Worm (Caenorhabditis elegans) whole organism, L4 larva: Measurements from ENCODE around the gene rme-4.

Experiments used
- D1046.2 ChIP-seq: fragments of 200-800 bp; sonication (Bioruptor generic); IDR thresholded peaks from 2 replicates; pipeline ENCODE4 v1.3.6; 2022; ENCODE audit warnings: missing genetic modification characterization, missing compliant biosample characterization
- F10B5.3 ChIP-seq: sonication (generic microtip); optimal IDR thresholded peaks from 2 replicates; lab custom pipeline; 2016; ENCODE audit warnings: mild to moderate bottlenecking, missing genetic modification characterization, missing compliant biosample characterization
- F37D6.2 ChIP-seq: sonication (generic microtip); optimal IDR thresholded peaks from 2 replicates; lab custom pipeline; 2016; ENCODE audit warnings: mild to moderate bottlenecking, missing genetic modification characterization, missing compliant biosample characterization
- F44E2.7 ChIP-seq: fragments of 200-800 bp; sonication (Bioruptor generic); IDR thresholded peaks from 2 replicates; pipeline ENCODE4 v2.1.2; 2022; ENCODE audit warnings: missing genetic modification characterization, missing compliant biosample characterization
- R02D3.7 ChIP-seq: fragments of 150-350 bp; sonication (generic microtip); optimal IDR thresholded peaks from 3 replicates; lab custom pipeline; 2014; ENCODE audit warnings: missing biosample characterization, missing genetic modification characterization
- Y105C5A.15 ChIP-seq: fragments of 200-800 bp; sonication (Bioruptor generic); IDR thresholded peaks from 2 replicates; pipeline ENCODE4 v1.3.6; 2022; ENCODE audit warnings: missing genetic modification characterization, missing compliant biosample characterization
- aha-1 ChIP-seq: fragments of 150-350 bp; peaks from one replicate; lab custom pipeline; 2014; ENCODE audit warnings: missing biosample characterization, missing genetic modification characterization
- aly-2 ChIP-seq: sonication (generic microtip); optimal IDR thresholded peaks from 2 replicates; lab custom pipeline; 2018; ENCODE audit warnings: missing biosample characterization, missing genetic modification characterization
- ama-1 ChIP-seq: fragments of 150-350 bp; optimal IDR thresholded peaks from 2 replicates; lab custom pipeline; 2014; ENCODE audit warnings: inconsistent platforms, mixed read lengths
- arid-1 ChIP-seq: fragments of 200-800 bp; sonication (Bioruptor generic); conservative IDR thresholded peaks from 2 replicates; pipeline ENCODE4 v1.3.6; 2022; ENCODE audit warnings: missing genetic modification reagents, missing genetic modification characterization, missing compliant biosample characterization
- cey-2 ChIP-seq: sonication (generic microtip); optimal IDR thresholded peaks from 3 replicates; lab custom pipeline; 2017; ENCODE audit warnings: missing genetic modification characterization, mild to moderate bottlenecking, missing compliant biosample characterization, antibody characterized with exemption, borderline replicate concordance; ENCODE audit not compliant: insufficient read depth
- daf-16 ChIP-seq, 3 experiments: sonication (generic microtip); optimal IDR thresholded peaks; 2 replicates each; lab custom pipeline; 2016 to 2017; ENCODE audit warnings: missing genetic modification characterization in 3 of 3, missing genetic modification reagents in 3 of 3, mild to moderate bottlenecking in 2 of 3, missing compliant biosample characterization in 2 of 3, missing biosample characterization in 1 of 3, moderate library complexity in 1 of 3
- daf-19 ChIP-seq: fragments of 200-800 bp; sonication (Bioruptor generic); conservative IDR thresholded peaks from 2 replicates; pipeline ENCODE4 v1.3.6; 2022; ENCODE audit warnings: missing genetic modification characterization, missing compliant biosample characterization
- dmd-6 ChIP-seq: fragments of 200-800 bp; sonication (Bioruptor generic); IDR thresholded peaks from 2 replicates; pipeline ENCODE4 v1.3.6; 2022; ENCODE audit warnings: missing genetic modification reagents, missing genetic modification characterization, missing compliant biosample characterization
- dpl-1 ChIP-seq: fragments of 150-350 bp; optimal IDR thresholded peaks from 2 replicates; lab custom pipeline; 2014; ENCODE audit warnings: missing biosample characterization, missing genetic modification reagents, missing genetic modification characterization
- dve-1 ChIP-seq: sonication (generic microtip); optimal IDR thresholded peaks from 2 replicates; lab custom pipeline; 2017; ENCODE audit warnings: antibody characterized with exemption, mild to moderate bottlenecking, missing genetic modification characterization, missing compliant biosample characterization; ENCODE audit not compliant: insufficient read depth
- egl-43 ChIP-seq: fragments of 200-800 bp; sonication (Bioruptor generic); IDR thresholded peaks from 2 replicates; pipeline ENCODE4 v1.3.6; 2022; ENCODE audit warnings: missing genetic modification reagents, missing genetic modification characterization, missing compliant biosample characterization
- gei-8 ChIP-seq: fragments of 200-800 bp; sonication (Bioruptor generic); optimal IDR thresholded peaks from 2 replicates; lab custom pipeline; 2018; ENCODE audit warnings: mild to moderate bottlenecking, missing genetic modification characterization, missing compliant biosample characterization
- hif-1 ChIP-seq, 2 experiments: sonication (generic microtip); optimal IDR thresholded peaks; 2 replicates each; lab custom pipeline; 2016 to 2017; ENCODE audit warnings: missing compliant biosample characterization in 2 of 2, missing genetic modification characterization in 2 of 2, missing genetic modification reagents in 2 of 2, missing genotype in 2 of 2, mild to moderate bottlenecking in 1 of 2
- hlh-11 ChIP-seq: fragments of 200-800 bp; sonication (Bioruptor generic); optimal IDR thresholded peaks from 2 replicates; lab custom pipeline; 2018; ENCODE audit warnings: mild to moderate bottlenecking, missing genetic modification characterization, missing compliant biosample characterization
- hlh-30 ChIP-seq: sonication (generic microtip); optimal IDR thresholded peaks from 2 replicates; lab custom pipeline; 2017; ENCODE audit warnings: antibody characterized with exemption, mild to moderate bottlenecking, missing genetic modification characterization, missing compliant biosample characterization; ENCODE audit not compliant: insufficient read depth
- hmg-1.1 ChIP-seq: fragments of 200-800 bp; sonication (Bioruptor generic); IDR thresholded peaks from 2 replicates; pipeline ENCODE4 v1.3.6; 2022; ENCODE audit warnings: missing genetic modification reagents, missing genetic modification characterization, missing compliant biosample characterization
- jun-1 ChIP-seq: fragments of 150-350 bp; optimal IDR thresholded peaks from 2 replicates; lab custom pipeline; 2014; ENCODE audit warnings: missing biosample characterization, missing genetic modification reagents, missing genetic modification characterization
- lim-7 ChIP-seq: fragments of 200-800 bp; sonication (Bioruptor generic); IDR thresholded peaks from 2 replicates; pipeline ENCODE4 v1.3.6; 2022; ENCODE audit warnings: missing genetic modification characterization, missing compliant biosample characterization
- lin-38 ChIP-seq: fragments of 200-800 bp; sonication (Bioruptor generic); IDR thresholded peaks from 2 replicates; pipeline ENCODE4 v1.3.6; 2022; ENCODE audit warnings: missing genetic modification reagents, missing genetic modification characterization, missing compliant biosample characterization
- madf-5 ChIP-seq, 2 experiments: fragments of 200-800 bp; sonication (Bioruptor generic); IDR thresholded peaks; 2 replicates each; pipeline ENCODE4 v1.3.6; 2022; ENCODE audit warnings: missing compliant biosample characterization in 2 of 2, missing genetic modification characterization in 2 of 2
- mdl-1 ChIP-seq, 2 experiments: fragments of 150-350 bp in 1 of 2; sonication (generic microtip) in 1 of 2; optimal IDR thresholded peaks; 2 replicates each; lab custom pipeline; 2014 to 2017; ENCODE audit warnings: missing biosample characterization in 2 of 2, missing genetic modification characterization in 2 of 2
- mep-1 ChIP-seq: fragments of 150-350 bp; sonication (generic microtip); optimal IDR thresholded peaks from 3 replicates; lab custom pipeline; 2014; ENCODE audit warnings: missing biosample characterization, missing genetic modification characterization
- mes-2 ChIP-seq: sonication (generic microtip); optimal IDR thresholded peaks from 2 replicates; lab custom pipeline; 2016; ENCODE audit warnings: missing genotype, mild to moderate bottlenecking, missing genetic modification characterization, missing compliant biosample characterization; ENCODE audit not compliant: poor library complexity, severe bottlenecking
- mxl-3 ChIP-seq: fragments of 200-800 bp; sonication (Bioruptor generic); optimal IDR thresholded peaks from 2 replicates; lab custom pipeline; 2018; ENCODE audit warnings: mild to moderate bottlenecking, missing genetic modification characterization, missing compliant biosample characterization
- nhr-10 ChIP-seq: fragments of 150-350 bp; optimal IDR thresholded peaks from 2 replicates; lab custom pipeline; 2014; ENCODE audit warnings: missing biosample characterization, missing genetic modification characterization
- nhr-28 ChIP-seq: fragments of 150-350 bp; optimal IDR thresholded peaks from 2 replicates; lab custom pipeline; 2014; ENCODE audit warnings: missing biosample characterization, missing genetic modification characterization
- nhr-76 ChIP-seq: fragments of 150-350 bp; optimal IDR thresholded peaks from 2 replicates; lab custom pipeline; 2014; ENCODE audit warnings: missing biosample characterization, missing genetic modification characterization
- pqm-1 ChIP-seq: sonication (generic microtip); optimal IDR thresholded peaks from 2 replicates; lab custom pipeline; 2017; ENCODE audit warnings: missing biosample characterization, missing genetic modification characterization
- set-16 ChIP-seq: fragments of 200-800 bp; sonication (Bioruptor generic); IDR thresholded peaks from 2 replicates; pipeline ENCODE4 v1.3.6; 2022; ENCODE audit warnings: missing genetic modification reagents, missing genetic modification characterization, missing compliant biosample characterization
- spr-1 ChIP-seq: sonication (generic microtip); optimal IDR thresholded peaks from 2 replicates; lab custom pipeline; 2016; ENCODE audit warnings: mild to moderate bottlenecking, missing genetic modification characterization, missing compliant biosample characterization
- tag-97 ChIP-seq: fragments of 200-800 bp; sonication (Bioruptor generic); IDR thresholded peaks from 2 replicates; pipeline ENCODE4 v1.3.6; 2022; ENCODE audit warnings: missing genetic modification characterization, missing compliant biosample characterization
- unc-130 ChIP-seq: sonication (generic microtip); optimal IDR thresholded peaks from 2 replicates; lab custom pipeline; 2016; ENCODE audit warnings: missing genetic modification reagents, missing genetic modification characterization, missing compliant biosample characterization
- unc-62 ChIP-seq, 3 experiments: fragments of 150-350 bp in 1 of 3; sonication (generic microtip); optimal IDR thresholded peaks in 2 of 3; peaks in 1 of 3; 1 replicate in 1 of 3; 2 replicates in 2 of 3; lab custom pipeline; 2014 to 2017; ENCODE audit warnings: missing biosample characterization in 3 of 3, missing genetic modification characterization in 3 of 3, missing genetic modification reagents in 3 of 3, missing genotype in 1 of 3
- zfp-2 ChIP-seq: sonication (generic microtip); optimal IDR thresholded peaks from 2 replicates; lab custom pipeline; 2016; ENCODE audit warnings: mild to moderate bottlenecking, missing genetic modification characterization, missing compliant biosample characterization
- zip-11 ChIP-seq: fragments of 200-800 bp; sonication (Bioruptor generic); IDR thresholded peaks from 2 replicates; pipeline ENCODE4 v1.3.6; 2022; ENCODE audit warnings: missing genetic modification characterization, missing compliant biosample characterization

rme-4 gene

DNA sequence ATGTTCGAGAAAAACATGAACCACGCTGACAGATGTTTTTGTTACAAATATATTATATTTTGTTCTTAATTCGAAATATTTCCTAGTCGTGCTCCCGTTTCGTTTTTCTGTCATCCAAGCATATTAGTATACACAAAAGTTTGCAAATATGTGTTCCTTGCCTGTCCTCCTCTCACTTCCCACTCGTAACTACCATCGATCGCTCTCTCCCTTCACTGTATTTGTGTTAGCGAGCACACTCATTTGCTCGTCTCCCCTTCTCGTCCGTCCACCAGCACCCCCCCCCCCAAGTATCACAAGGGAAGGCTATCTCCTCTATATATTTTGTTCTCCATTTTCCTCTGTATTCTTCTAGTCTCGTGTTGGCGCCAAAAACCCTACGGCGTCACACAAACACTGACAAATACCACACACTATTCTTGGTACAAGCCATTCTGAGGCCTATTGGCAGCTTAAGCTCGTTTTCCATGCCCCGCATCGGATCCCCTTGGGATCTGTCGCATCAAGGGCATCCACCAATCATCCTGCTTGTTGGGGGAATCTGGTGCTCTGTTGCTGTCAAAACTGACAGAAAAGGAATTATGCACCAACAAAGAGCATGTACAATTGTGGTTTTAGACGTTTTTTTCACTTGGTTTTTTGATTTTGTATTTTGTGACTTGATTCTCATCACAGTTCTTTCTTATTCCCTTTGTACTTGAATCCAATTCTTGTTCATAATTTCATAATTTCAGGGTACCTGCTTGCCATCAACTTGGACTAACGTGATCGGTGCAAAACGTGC is 17.1 kb upstream of the rme-4 start, which contains the start of gene pkn-1 (continued):
- no peak for TF ChIP-seq F10B5.3 (tag; lab: Kevin White, UChicago)
- peak; percentile 53 for TF ChIP-seq hlh-30
- TF ChIP-seq mdl-1 (tag; optimal IDR thresholded peaks at IDR 0.05; lab: Kevin White, UChicago): no peak
- no peak for TF ChIP-seq hif-1 (tag; optimal IDR thresholded peaks at IDR 0.05; lab: Kevin White, UChicago)
- TF ChIP-seq, all 104 proteins: peak for 6

DNA sequence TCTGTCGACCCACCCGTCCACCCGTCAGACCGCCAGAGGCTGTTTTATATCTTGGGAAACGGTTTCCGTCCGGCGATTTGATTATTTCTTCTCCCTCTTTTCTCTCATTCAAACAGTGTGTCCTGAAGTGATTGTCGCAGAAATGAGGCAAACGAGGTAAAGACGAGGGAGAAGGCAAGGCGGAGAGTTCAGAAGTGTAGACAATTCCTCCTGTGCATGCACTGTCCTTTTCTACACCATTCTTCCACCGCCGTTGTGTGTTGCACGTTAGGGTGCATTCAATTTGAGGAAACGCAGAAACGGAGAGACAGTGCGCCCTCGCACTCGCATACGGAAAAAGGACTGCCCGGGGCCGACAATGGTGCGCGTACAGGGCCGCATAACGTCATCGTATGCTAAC is 16.0 kb upstream of the rme-4 start:
- no peak for TF ChIP-seq daf-16 (GFP tag; optimal IDR thresholded peaks at IDR 0.05; lab: Kevin White, UChicago)
- TF ChIP-seq daf-16 (tag; optimal IDR thresholded peaks at IDR 0.05; lab: Kevin White, UChicago): peak; percentile 45
- no peak for TF ChIP-seq F44E2.7 (GFP tag; lab: Robert Waterston, UW)
- TF ChIP-seq mep-1 (tag; lab: Kevin White, UChicago): peak; percentile 36
- no peak for TF ChIP-seq jun-1
- TF ChIP-seq hlh-11 (tag; lab: Kevin White, UChicago): peak; percentile 65
- TF ChIP-seq mes-2: peak; percentile 45
- peak; percentile 46; the same call in 1 of the 2 replicates for TF ChIP-seq hmg-1.1
- 0 out of 2 replicates have a peak, but pooled peaks have one; percentile 26 for TF ChIP-seq lin-38 (GFP tag; lab: Robert Waterston, UW)
- TF ChIP-seq nhr-28 (tag; lab: Kevin White, UChicago): peak; percentile 28
- peak; percentile 47; the same call in 1 of the 2 replicates for TF ChIP-seq egl-43 (GFP tag; lab: Robert Waterston, UW)
- TF ChIP-seq daf-19 (GFP tag; lab: Robert Waterston, UW): no peak
- peak; percentile 92 for TF ChIP-seq aha-1 (tag; lab: Kevin White, UChicago)
- TF ChIP-seq Y105C5A.15 (GFP tag; lab: Robert Waterston, UW): no peak
- no peak for TF ChIP-seq tag-97
- 0 out of 2 replicates have a peak, but pooled peaks have one; percentile 18 for TF ChIP-seq set-16 (GFP tag; lab: Robert Waterston, UW)
- no peak for TF ChIP-seq nhr-76 (tag; lab: Kevin White, UChicago)
- TF ChIP-seq nhr-10 (tag; lab: Kevin White, UChicago): no peak
- TF ChIP-seq dve-1 (tag; lab: Kevin White, UChicago): peak; percentile 26
- TF ChIP-seq mxl-3: peak; percentile 24
- peak; percentile 30 for TF ChIP-seq dmd-6 (GFP tag; lab: Robert Waterston, UW)
- TF ChIP-seq unc-62 (GFP tag; optimal IDR thresholded peaks at IDR 0.05 in 1 of 2; lab: Kevin White, UChicago): peak in 1 of 2 experiments; percentile 25
- TF ChIP-seq unc-62 (tag; optimal IDR thresholded peaks at IDR 0.05; lab: Kevin White, UChicago): no peak
- no peak for TF ChIP-seq F37D6.2 (tag; lab: Kevin White, UChicago)

DNA sequence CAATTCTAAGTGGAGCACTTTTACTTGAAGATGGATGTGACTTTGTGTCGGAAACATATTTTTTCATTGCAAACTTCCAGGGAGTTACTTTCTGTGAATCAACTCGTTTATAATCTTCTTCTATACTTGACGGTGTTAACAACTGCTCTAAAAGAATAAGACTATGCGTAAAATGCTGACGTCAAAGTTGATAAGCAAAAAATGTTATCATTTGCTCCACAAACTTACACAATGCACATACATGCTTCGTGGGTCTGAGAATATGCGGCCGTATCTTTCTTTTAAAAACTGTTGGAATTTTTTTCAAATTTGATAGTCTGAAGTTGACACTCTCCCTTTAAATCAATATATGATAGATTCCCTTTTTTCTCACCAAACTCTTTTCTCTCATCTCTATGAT is 15.5 kb upstream of the rme-4 start:
- TF ChIP-seq dpl-1 (GFP tag; lab: Kevin White, UChicago) (no peak), zip-11 (no peak), madf-5 (GFP tag; IDR thresholded peaks at IDR 0.05; lab: Robert Waterston, UW) (no peak), ama-1 (lab: Kevin White, UChicago) (no peak), unc-130 (GFP tag; lab: Kevin White, UChicago) (no peak), aly-2 (tag; lab: Kevin White, UChicago) (no peak), zfp-2 (no peak), daf-16 (GFP tag; optimal IDR thresholded peaks at IDR 0.05; lab: Kevin White, UChicago) (no peak), daf-16 (tag; optimal IDR thresholded peaks at IDR 0.05; lab: Kevin White, UChicago) (peak; percentile 3), spr-1 (tag; lab: Kevin White, UChicago) (no peak), pqm-1 (tag; lab: Kevin White, UChicago) (peak; percentile 59), dve-1 (tag; lab: Kevin White, UChicago) (peak; percentile 34), mdl-1 (tag; optimal IDR thresholded peaks at IDR 0.05; lab: Kevin White, UChicago) (no peak), aha-1 (tag; lab: Kevin White, UChicago) (peak; percentile 52), cey-2 (tag; lab: Kevin White, UChicago) (no peak), lin-38 (GFP tag; lab: Robert Waterston, UW) (no peak), D1046.2 (GFP tag; lab: Robert Waterston, UW) (no peak), gei-8 (GFP tag; lab: Kevin White, UChicago) (no peak), arid-1 (GFP tag; lab: Robert Waterston, UW) (no peak), lim-7 (no peak), R02D3.7 (tag; lab: Kevin White, UChicago) (no peak), nhr-76 (tag; lab: Kevin White, UChicago) (no peak)
